Worm (Caenorhabditis elegans) whole organism, L4 larva: ENCODE measurements around the gene C05D11.13.

Experiments used
- F26F4.8 ChIP-seq: fragments of 200-800 bp; sonication (Bioruptor generic); conservative IDR thresholded peaks from 2 replicates; pipeline ENCODE4 v1.3.6; 2022; ENCODE audit warnings: missing genetic modification characterization, missing compliant biosample characterization
- aha-1 ChIP-seq: fragments of 150-350 bp; peaks from one replicate; lab custom pipeline; 2014; ENCODE audit warnings: missing biosample characterization, missing genetic modification characterization
- aly-2 ChIP-seq: sonication (generic microtip); optimal IDR thresholded peaks from 2 replicates; lab custom pipeline; 2018; ENCODE audit warnings: missing biosample characterization, missing genetic modification characterization
- arid-1 ChIP-seq: fragments of 200-800 bp; sonication (Bioruptor generic); conservative IDR thresholded peaks from 2 replicates; pipeline ENCODE4 v1.3.6; 2022; ENCODE audit warnings: missing genetic modification reagents, missing genetic modification characterization, missing compliant biosample characterization
- attf-4 ChIP-seq: sonication (generic microtip); optimal IDR thresholded peaks from 3 replicates; lab custom pipeline; 2017; ENCODE audit warnings: missing biosample characterization, missing genetic modification characterization
- ceh-44 ChIP-seq: fragments of 200-800 bp; sonication (Bioruptor generic); IDR thresholded peaks from 2 replicates; pipeline ENCODE4 v1.3.6; 2022; ENCODE audit warnings: missing genetic modification reagents, missing genetic modification characterization, missing compliant biosample characterization
- ces-1 ChIP-seq: fragments of 150-350 bp; sonication (generic microtip); optimal IDR thresholded peaks from 4 replicates; lab custom pipeline; 2014; ENCODE audit warnings: missing biosample characterization, missing genetic modification reagents, missing genetic modification characterization
- daf-12 ChIP-seq: fragments of 150-350 bp; optimal IDR thresholded peaks from 2 replicates; lab custom pipeline; 2014; ENCODE audit warnings: missing biosample characterization, missing genetic modification reagents, missing genetic modification characterization
- daf-8 ChIP-seq: fragments of 200-800 bp; sonication (Bioruptor generic); IDR thresholded peaks from 2 replicates; pipeline ENCODE4 v1.3.6; 2022; ENCODE audit warnings: missing genetic modification characterization, missing compliant biosample characterization
- dpl-1 ChIP-seq: fragments of 150-350 bp; optimal IDR thresholded peaks from 2 replicates; lab custom pipeline; 2014; ENCODE audit warnings: missing biosample characterization, missing genetic modification reagents, missing genetic modification characterization
- hmg-1.1 ChIP-seq: fragments of 200-800 bp; sonication (Bioruptor generic); IDR thresholded peaks from 2 replicates; pipeline ENCODE4 v1.3.6; 2022; ENCODE audit warnings: missing genetic modification reagents, missing genetic modification characterization, missing compliant biosample characterization
- lim-7 ChIP-seq: fragments of 200-800 bp; sonication (Bioruptor generic); IDR thresholded peaks from 2 replicates; pipeline ENCODE4 v1.3.6; 2022; ENCODE audit warnings: missing genetic modification characterization, missing compliant biosample characterization
- lin-39 ChIP-seq: fragments of 150-350 bp; optimal IDR thresholded peaks from 2 replicates; lab custom pipeline; 2014; ENCODE audit warnings: missing biosample characterization, missing genetic modification reagents, missing genetic modification characterization
- madf-5 ChIP-seq, 2 experiments: fragments of 200-800 bp; sonication (Bioruptor generic); IDR thresholded peaks; 2 replicates each; pipeline ENCODE4 v1.3.6; 2022; ENCODE audit warnings: missing compliant biosample characterization in 2 of 2, missing genetic modification characterization in 2 of 2
- mdl-1 ChIP-seq, 2 experiments: fragments of 150-350 bp in 1 of 2; sonication (generic microtip) in 1 of 2; optimal IDR thresholded peaks; 2 replicates each; lab custom pipeline; 2014 to 2017; ENCODE audit warnings: missing biosample characterization in 2 of 2, missing genetic modification characterization in 2 of 2
- mep-1 ChIP-seq: fragments of 150-350 bp; sonication (generic microtip); optimal IDR thresholded peaks from 3 replicates; lab custom pipeline; 2014; ENCODE audit warnings: missing biosample characterization, missing genetic modification characterization
- mxl-3 ChIP-seq: fragments of 200-800 bp; sonication (Bioruptor generic); optimal IDR thresholded peaks from 2 replicates; lab custom pipeline; 2018; ENCODE audit warnings: mild to moderate bottlenecking, missing genetic modification characterization, missing compliant biosample characterization
- nhr-11 ChIP-seq: fragments of 150-350 bp; optimal IDR thresholded peaks from 2 replicates; lab custom pipeline; 2014; ENCODE audit warnings: missing biosample characterization, missing genetic modification characterization
- nhr-28 ChIP-seq: fragments of 150-350 bp; optimal IDR thresholded peaks from 2 replicates; lab custom pipeline; 2014; ENCODE audit warnings: missing biosample characterization, missing genetic modification characterization
- nhr-42 ChIP-seq: fragments of 200-800 bp; sonication (Bioruptor generic); IDR thresholded peaks from 2 replicates; pipeline ENCODE4 v1.3.6; 2022; ENCODE audit warnings: missing genetic modification characterization, missing compliant biosample characterization
- pha-4 ChIP-seq, 2 experiments: fragments of 150-350 bp in 1 of 2; fragments of 200-800 bp in 1 of 2; sonication (Bioruptor generic) in 1 of 2; IDR thresholded peaks in 1 of 2; optimal IDR thresholded peaks in 1 of 2; 2 replicates each; pipeline versions ENCODE4 v1.3.6 to Lab custom; 2014 to 2022; ENCODE audit warnings: missing genetic modification characterization in 2 of 2, missing genetic modification reagents in 2 of 2, missing biosample characterization in 1 of 2, missing compliant biosample characterization in 1 of 2
- php-3 ChIP-seq: fragments of 200-800 bp; sonication (Bioruptor generic); IDR thresholded peaks from 2 replicates; pipeline ENCODE4 v1.3.6; 2022; ENCODE audit warnings: missing genetic modification reagents, missing genetic modification characterization, missing compliant biosample characterization
- pqm-1 ChIP-seq: sonication (generic microtip); optimal IDR thresholded peaks from 2 replicates; lab custom pipeline; 2017; ENCODE audit warnings: missing biosample characterization, missing genetic modification characterization
- set-16 ChIP-seq: fragments of 200-800 bp; sonication (Bioruptor generic); IDR thresholded peaks from 2 replicates; pipeline ENCODE4 v1.3.6; 2022; ENCODE audit warnings: missing genetic modification reagents, missing genetic modification characterization, missing compliant biosample characterization
- skn-1 ChIP-seq: fragments of 150-350 bp; optimal IDR thresholded peaks from 2 replicates; lab custom pipeline; 2014; ENCODE audit warnings: missing biosample characterization, missing genetic modification characterization
- unc-130 ChIP-seq: sonication (generic microtip); optimal IDR thresholded peaks from 2 replicates; lab custom pipeline; 2016; ENCODE audit warnings: missing genetic modification reagents, missing genetic modification characterization, missing compliant biosample characterization
- zip-2 ChIP-seq: fragments of 150-350 bp; optimal IDR thresholded peaks from 2 replicates; lab custom pipeline; 2014; ENCODE audit warnings: missing biosample characterization, missing genetic modification characterization
- ztf-11 ChIP-seq: fragments of 150-350 bp; optimal IDR thresholded peaks from 2 replicates; lab custom pipeline; 2014; ENCODE audit warnings: missing biosample characterization, missing genetic modification characterization
- ztf-7 ChIP-seq: fragments of 150-350 bp; optimal IDR thresholded peaks from 2 replicates; lab custom pipeline; 2014; ENCODE audit warnings: missing biosample characterization, missing genetic modification characterization

C05D11.13 gene

DNA sequence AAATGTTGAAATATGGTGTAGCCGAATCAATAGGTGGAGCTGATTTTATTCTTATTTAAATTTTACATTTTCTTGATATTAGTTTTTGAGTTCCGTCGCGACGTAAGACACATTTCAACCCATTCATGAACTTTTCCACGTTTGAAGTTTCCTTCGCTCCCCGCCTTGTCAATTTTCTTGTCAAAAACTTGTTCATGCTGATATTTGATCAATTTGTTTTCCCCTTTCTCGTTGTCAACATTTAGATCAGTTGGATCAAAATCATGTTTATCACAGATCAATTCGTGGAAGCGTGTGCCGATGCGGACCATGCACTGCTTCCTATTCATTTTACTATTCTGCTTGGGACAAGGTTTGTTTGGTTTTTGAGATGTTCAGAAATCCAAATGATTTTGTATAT lies 38.5 kb upstream of the C05D11.13 start, which contains the start of gene chtb-2:
Gene chtb-2 (plus strand): TSS at position 301 of the 400 bp plus-strand sequence.
- no peak for TF ChIP-seq ztf-11 (tag; lab: Kevin White, UChicago)

DNA sequence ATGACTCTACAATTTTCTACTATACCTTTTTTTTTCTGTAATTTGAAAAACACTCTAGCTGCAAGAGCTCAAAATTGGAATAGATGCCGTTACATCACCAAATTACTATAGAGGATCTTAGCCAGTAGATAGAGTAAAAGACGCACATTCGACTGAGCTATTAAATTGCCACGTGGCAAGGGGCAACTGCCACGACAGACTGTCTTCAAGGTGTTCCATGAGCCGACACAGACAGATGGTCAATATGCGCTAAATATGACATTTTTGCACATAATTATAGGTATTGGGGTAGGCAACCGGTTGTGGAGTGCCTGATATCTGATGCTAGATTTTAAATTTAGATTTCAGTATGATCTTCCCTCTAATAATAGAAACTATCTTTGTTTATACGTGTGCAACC lies 35.1 kb upstream of the C05D11.13 start:
- no peak for TF ChIP-seq mxl-3 (GFP tag; lab: Kevin White, UChicago)
- peak; percentile 93 for TF ChIP-seq aha-1 (tag; lab: Kevin White, UChicago)
- no peak for TF ChIP-seq pha-4 (GFP tag; IDR thresholded peaks at IDR 0.05; lab: Robert Waterston, UW)
- no peak for TF ChIP-seq pha-4 (tag; optimal IDR thresholded peaks at IDR 0.05; lab: Kevin White, UChicago)
- no peak for TF ChIP-seq nhr-42 (GFP tag; lab: Robert Waterston, UW)
- no peak for TF ChIP-seq attf-4 (tag; lab: Kevin White, UChicago)
- TF ChIP-seq pqm-1 (tag; lab: Kevin White, UChicago): no peak
- no peak for TF ChIP-seq ces-1
- TF ChIP-seq, all 104 proteins: peak for 1

DNA sequence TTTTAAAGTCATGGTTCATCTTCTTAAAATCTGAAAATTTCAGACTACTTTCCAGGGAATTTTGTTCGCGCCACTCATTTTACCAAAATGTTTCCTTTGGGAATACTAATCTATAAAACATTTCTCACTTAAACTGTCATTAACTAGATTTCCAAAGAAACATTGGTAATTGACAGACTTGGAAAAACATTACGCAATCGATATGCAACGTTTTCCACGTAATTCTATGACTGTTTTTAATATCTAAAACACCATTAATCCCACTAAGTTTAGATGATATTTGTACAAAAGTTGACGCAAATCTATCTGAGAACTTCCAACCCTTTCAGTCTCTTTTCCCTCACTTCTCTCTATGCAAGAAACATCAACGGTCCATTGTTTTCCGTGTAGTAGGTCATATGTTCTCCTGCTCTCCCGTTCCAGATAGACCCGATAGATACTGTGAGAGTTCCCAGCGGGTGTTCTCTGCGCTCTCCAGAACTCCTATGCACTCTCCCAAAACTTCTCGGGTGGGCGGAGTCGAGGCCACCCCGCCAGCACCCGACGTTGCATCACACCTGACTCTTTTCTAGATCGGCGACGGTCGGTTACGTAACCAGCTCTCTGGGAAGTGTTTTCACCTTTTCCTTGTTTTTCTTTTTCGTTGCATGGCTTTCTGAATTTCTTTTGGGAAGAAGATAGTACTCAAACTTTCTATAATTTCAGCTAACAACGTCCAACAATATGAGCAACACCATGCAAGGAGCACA lies 34.0 kb upstream of the C05D11.13 start, which contains the start of gene zip-8:
Gene zip-8 (plus strand): TSS at position 700 of the 749 bp plus-strand sequence.
- peak; percentile 71 for TF ChIP-seq aha-1 (tag; lab: Kevin White, UChicago)
- no peak for TF ChIP-seq zip-2 (tag; lab: Kevin White, UChicago)
- TF ChIP-seq mxl-3 (GFP tag; lab: Kevin White, UChicago): no peak
- TF ChIP-seq lim-7 (GFP tag; lab: Robert Waterston, UW): no peak
- no peak for TF ChIP-seq nhr-28 (tag; lab: Kevin White, UChicago)
- peak; percentile 66 for TF ChIP-seq set-16 (GFP tag; lab: Robert Waterston, UW)
- no peak for TF ChIP-seq mep-1 (tag; lab: Kevin White, UChicago)

DNA sequence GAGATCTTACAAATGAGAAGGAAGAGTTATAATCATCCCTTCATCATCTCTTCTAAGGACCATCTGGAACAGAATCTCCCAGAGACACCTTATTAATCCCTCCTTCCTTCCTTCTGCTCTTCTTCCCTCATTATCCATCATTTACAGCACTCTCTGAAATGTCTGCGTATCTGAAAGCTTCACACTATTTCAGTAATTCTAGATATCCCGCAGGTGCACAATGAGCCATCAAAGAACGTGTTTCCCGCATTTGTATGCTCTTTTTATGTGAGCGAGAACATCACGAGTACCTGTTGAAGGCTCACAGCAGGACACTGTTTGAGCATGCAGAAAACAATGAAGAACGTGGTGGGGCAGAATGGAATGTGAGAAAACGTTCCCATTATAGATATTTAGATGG lies 32.0 kb upstream of the C05D11.13 start:
- TF ChIP-seq madf-5 (GFP tag; IDR thresholded peaks at IDR 0.05; lab: Robert Waterston, UW): no peak
- TF ChIP-seq dpl-1 (GFP tag; lab: Kevin White, UChicago): no peak
- TF ChIP-seq ztf-7 (tag; lab: Kevin White, UChicago): no peak
- TF ChIP-seq php-3: no peak
- no peak for TF ChIP-seq unc-130
- no peak for TF ChIP-seq ces-1
- TF ChIP-seq arid-1: no peak
- TF ChIP-seq F26F4.8 (GFP tag; lab: Robert Waterston, UW): no peak
- no peak for TF ChIP-seq skn-1

DNA sequence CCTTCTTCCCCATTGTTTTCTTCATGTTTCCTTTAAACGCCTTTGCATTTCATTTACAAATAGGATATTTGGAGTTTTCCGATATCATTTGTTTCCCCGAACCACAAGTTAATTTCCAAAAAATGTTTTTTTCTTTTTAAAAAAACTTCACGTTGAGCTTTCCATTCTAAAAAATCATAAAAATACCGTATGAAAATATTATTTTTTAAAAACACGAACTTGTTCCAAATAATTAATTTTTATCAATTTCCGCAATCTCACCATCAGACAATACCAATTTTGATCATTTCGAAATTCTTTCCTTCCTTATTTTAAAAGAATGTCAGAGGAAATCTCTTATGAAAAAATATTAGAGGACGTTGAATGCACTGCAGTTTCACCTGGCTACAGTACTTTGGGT lies 27.1 kb upstream of the C05D11.13 start, which contains the start of gene wht-6:
Gene wht-6 (plus strand): TSS at position 301 of the 400 bp plus-strand sequence.
- no peak for TF ChIP-seq nhr-11 (tag; lab: Kevin White, UChicago)
- TF ChIP-seq aly-2 (tag; lab: Kevin White, UChicago): no peak
- TF ChIP-seq arid-1: no peak

DNA sequence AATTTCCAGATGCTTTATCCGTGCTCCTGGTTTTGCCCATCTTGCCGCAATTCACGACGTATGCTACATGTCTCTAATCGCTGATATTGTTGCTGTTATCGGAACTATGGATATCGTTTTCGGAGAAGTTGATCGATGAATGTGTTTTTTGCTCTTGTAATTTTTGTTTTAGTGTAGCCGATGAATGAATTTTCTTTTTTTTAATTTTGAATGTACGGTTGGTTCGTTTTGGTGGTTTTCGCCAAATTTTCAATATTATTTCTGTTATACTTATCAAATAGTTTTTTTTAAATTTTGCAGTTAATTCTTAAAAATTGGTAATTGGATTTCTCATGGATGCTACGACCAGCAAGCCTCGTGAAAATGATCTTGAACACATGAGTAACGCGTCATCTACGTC lies 22.6 kb upstream of the C05D11.13 start, which contains the start of gene T26A5.2:
Gene T26A5.2 (plus strand): TSS at position 301 of the 400 bp plus-strand sequence.
- TF ChIP-seq aha-1 (tag; lab: Kevin White, UChicago) (peak; percentile 4), mdl-1 (tag; optimal IDR thresholded peaks at IDR 0.05; lab: Kevin White, UChicago) (no peak), ceh-44 (GFP tag; lab: Robert Waterston, UW) (no peak), hmg-1.1 (GFP tag; lab: Robert Waterston, UW) (no peak), daf-12 (no peak), lin-39 (tag; lab: Kevin White, UChicago) (no peak), set-16 (GFP tag; lab: Robert Waterston, UW) (no peak), daf-8 (GFP tag; lab: Robert Waterston, UW) (no peak)
